Fruit fly (Drosophila melanogaster) whole organism, embryonic: Measurements from ENCODE around the gene Enoph.
A peak's percentile ranks its signal among the peaks of the same experiment; 100 is the strongest.

ENCODE experiments used
- Fer2 ChIP-seq: fragments of 200-800 bp; sonication (Bioruptor generic); optimal IDR thresholded peaks from 2 replicates; lab custom pipeline; 2018; ENCODE audit warnings: missing biosample characterization, mild to moderate bottlenecking, missing genetic modification characterization, moderate library complexity
- chm ChIP-seq: fragments of 200-800 bp; sonication (Bioruptor generic); IDR thresholded peaks from 2 replicates; pipeline ENCODE4 v1.3.6; 2022; ENCODE audit warnings: missing biosample characterization, missing genetic modification characterization
- phol ChIP-seq: fragments of 200-800 bp; sonication (Bioruptor generic); optimal IDR thresholded peaks from 3 replicates; lab custom pipeline; 2018; ENCODE audit warnings: missing biosample characterization, mild to moderate bottlenecking, missing genetic modification characterization, moderate library complexity
- salm ChIP-seq: fragments of 200-800 bp; sonication (Bioruptor generic); optimal IDR thresholded peaks from 2 replicates; lab custom pipeline; 2018; ENCODE audit warnings: missing biosample characterization, mild to moderate bottlenecking, missing genetic modification characterization

DNA sequence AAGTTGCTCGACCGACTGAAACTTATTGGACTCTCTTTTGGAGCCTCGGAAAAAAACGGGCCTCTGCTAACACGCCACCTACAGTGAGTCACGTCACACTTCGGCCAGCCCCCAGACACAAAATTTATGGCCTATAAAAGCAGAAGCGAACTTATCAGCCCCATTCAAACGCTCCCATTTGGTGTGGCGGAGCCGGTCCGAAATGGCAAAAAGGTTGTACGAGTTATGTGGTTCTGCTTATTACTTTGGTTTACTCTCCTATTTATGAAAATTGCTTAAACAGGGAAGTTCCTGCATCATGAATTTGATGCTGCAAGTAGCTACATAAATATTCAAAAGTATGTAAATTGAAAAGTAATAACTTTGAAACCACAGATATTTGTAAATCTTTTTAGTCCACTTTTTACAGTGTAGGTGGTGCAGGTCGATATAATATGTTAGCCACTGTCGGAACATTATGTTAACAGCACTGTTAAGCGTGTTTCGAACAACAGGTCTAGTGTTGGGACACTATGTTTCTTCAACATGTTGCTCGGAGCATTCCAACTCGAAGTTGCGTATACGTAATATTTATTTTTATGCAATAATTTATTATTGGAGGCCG, 27.0 kb upstream of the Enoph start:
- TF ChIP-seq chm (GFP tag; lab: Robert Waterston, UW) (peak; percentile 72), Fer2 (tag; lab: Kevin White, UChicago) (peak; percentile 77), salm (peak; percentile 82), phol (tag; lab: Kevin White, UChicago) (peak; percentile 91)
